Fruit fly (Drosophila melanogaster) whole organism, embryonic: ENCODE results near the gene CCT7.
A peak's percentile ranks its signal among the peaks of the same experiment; 100 is the strongest.

Experiments
- ATbp ChIP-seq: fragments of 200-800 bp; sonication (Bioruptor generic); optimal IDR thresholded peaks from 2 replicates; lab custom pipeline; 2017; ENCODE audit warnings: missing biosample characterization, mild to moderate bottlenecking, missing genetic modification characterization, missing genetic modification reagents
- Atf3 ChIP-seq: fragments of 200-800 bp; sonication (Bioruptor generic); optimal IDR thresholded peaks from 3 replicates; lab custom pipeline; 2016; ENCODE audit warnings: missing biosample characterization, missing genetic modification characterization
- Awh ChIP-seq: fragments of 200-800 bp; sonication (Bioruptor generic); IDR thresholded peaks from 2 replicates; pipeline ENCODE4, ENCODE4 v1.3.6; 2022; ENCODE audit warnings: missing biosample characterization, missing genetic modification characterization
- CG11085 ChIP-seq: fragments of 200-800 bp; sonication (Bioruptor generic); IDR thresholded peaks from 2 replicates; pipeline ENCODE4 v1.3.6; 2022; ENCODE audit warnings: missing biosample characterization, missing genetic modification characterization
- CG11456 ChIP-seq: fragments of 200-800 bp; sonication (Bioruptor generic); IDR thresholded peaks from 3 replicates; pipeline ENCODE4 v1.3.6; 2022; ENCODE audit warnings: missing biosample characterization, missing genetic modification characterization
- CG13296 ChIP-seq: fragments of 200-800 bp; sonication (Bioruptor generic); optimal IDR thresholded peaks from 3 replicates; lab custom pipeline; 2018; ENCODE audit warnings: missing biosample characterization, mild to moderate bottlenecking, missing genetic modification characterization
- CG13775 ChIP-seq: fragments of 200-800 bp; sonication (Bioruptor generic); optimal IDR thresholded peaks from 3 replicates; lab custom pipeline; 2017; ENCODE audit warnings: missing biosample characterization, mild to moderate bottlenecking, missing genetic modification characterization
- CG15073 ChIP-seq: fragments of 200-800 bp; sonication (Bioruptor generic); optimal IDR thresholded peaks from 2 replicates; lab custom pipeline; 2016; ENCODE audit warnings: missing biosample characterization, missing genetic modification characterization
- CG17361 ChIP-seq: fragments of 200-800 bp; sonication (Bioruptor generic); IDR thresholded peaks from 3 replicates; pipeline ENCODE4 v1.3.6; 2022; ENCODE audit warnings: missing biosample characterization, missing genetic modification characterization
- CG3065 ChIP-seq: fragments of 200-800 bp; sonication (Bioruptor generic); optimal IDR thresholded peaks from 2 replicates; lab custom pipeline; 2016; ENCODE audit warnings: missing biosample characterization, missing genetic modification characterization
- CG3407 ChIP-seq: fragments of 200-800 bp; sonication (Bioruptor generic); optimal IDR thresholded peaks from 2 replicates; lab custom pipeline; 2018; ENCODE audit warnings: missing biosample characterization, mild to moderate bottlenecking, missing genetic modification characterization
- CG34422 ChIP-seq: fragments of 200-800 bp; sonication (Bioruptor generic); IDR thresholded peaks from 3 replicates; pipeline ENCODE4 v1.3.6; 2022; ENCODE audit warnings: missing biosample characterization, missing genetic modification characterization
- CG3838 ChIP-seq: fragments of 200-800 bp; sonication (Bioruptor generic); optimal IDR thresholded peaks from 3 replicates; lab custom pipeline; 2016; ENCODE audit warnings: missing biosample characterization, missing genetic modification characterization
- CG6272 ChIP-seq: fragments of 200-800 bp; sonication (Bioruptor generic); IDR thresholded peaks from 2 replicates; pipeline ENCODE4 v1.3.6; 2022; ENCODE audit warnings: missing biosample characterization, missing genetic modification characterization
- CG8388 ChIP-seq: fragments of 200-800 bp; sonication (Bioruptor generic); optimal IDR thresholded peaks from 2 replicates; lab custom pipeline; 2019; ENCODE audit warnings: missing biosample characterization, mild to moderate bottlenecking, missing genetic modification characterization, moderate library complexity
- CG8765 ChIP-seq: fragments of 200-800 bp; sonication (Bioruptor generic); IDR thresholded peaks from 2 replicates; pipeline ENCODE4 v1.3.6; 2022; ENCODE audit warnings: missing biosample characterization, missing genetic modification characterization
- D ChIP-seq, 2 experiments: fragments of 200-800 bp in 1 of 2; fragments of >200 bp in 1 of 2; sonication (Bioruptor generic) in 1 of 2; optimal IDR thresholded peaks; 2 replicates in 1 of 2; 3 replicates in 1 of 2; lab custom pipeline; 2017; ENCODE audit warnings: mild to moderate bottlenecking in 1 of 2, missing biosample characterization in 1 of 2, missing genetic modification characterization in 1 of 2, missing genetic modification reagents in 1 of 2
- D19A ChIP-seq: fragments of 200-800 bp; optimal IDR thresholded peaks from 3 replicates; lab custom pipeline; 2019; ENCODE audit warnings: missing biosample characterization, mild to moderate bottlenecking, missing genetic modification characterization, moderate library complexity
- Dref ChIP-seq: fragments of 200-800 bp; sonication (Bioruptor generic); IDR thresholded peaks from 2 replicates; pipeline ENCODE4 v1.3.6; 2022; ENCODE audit warnings: missing biosample characterization, missing genetic modification characterization
- Elba2 ChIP-seq: fragments of 200-800 bp; sonication (Bioruptor generic); optimal IDR thresholded peaks from 3 replicates; lab custom pipeline; 2016; ENCODE audit warnings: missing biosample characterization, missing genetic modification characterization
- H2.0 ChIP-seq: fragments of 200-800 bp; sonication (Bioruptor generic); IDR thresholded peaks from 2 replicates; pipeline ENCODE4 v1.3.6; 2022; ENCODE audit warnings: missing biosample characterization, missing genetic modification characterization
- HHEX ChIP-seq: fragments of 200-800 bp; sonication (Bioruptor generic); optimal IDR thresholded peaks from 3 replicates; lab custom pipeline; 2017; ENCODE audit warnings: missing biosample characterization, mild to moderate bottlenecking, missing genetic modification characterization, missing genetic modification reagents
- Hr39 ChIP-seq: fragments of >200 bp; optimal IDR thresholded peaks from 2 replicates; lab custom pipeline; 2017
- Hsf ChIP-seq: fragments of 200-800 bp; sonication (Bioruptor generic); optimal IDR thresholded peaks from 3 replicates; lab custom pipeline; 2016; ENCODE audit warnings: missing biosample characterization, missing genetic modification characterization
- Mes4 ChIP-seq: fragments of 200-800 bp; sonication (Bioruptor generic); optimal IDR thresholded peaks from 2 replicates; lab custom pipeline; 2016; ENCODE audit warnings: missing biosample characterization, missing genetic modification characterization
- Oaz ChIP-seq: fragments of 200-800 bp; sonication (Bioruptor generic); IDR thresholded peaks from 2 replicates; pipeline ENCODE4 v1.3.6; 2022; ENCODE audit warnings: missing biosample characterization, missing genetic modification characterization
- Oli ChIP-seq: fragments of 200-800 bp; sonication (Bioruptor generic); optimal IDR thresholded peaks from 2 replicates; lab custom pipeline; 2018; ENCODE audit warnings: missing biosample characterization, mild to moderate bottlenecking, missing genetic modification characterization, moderate library complexity
- PHDP ChIP-seq: fragments of 200-800 bp; sonication (Bioruptor generic); optimal IDR thresholded peaks from 3 replicates; lab custom pipeline; 2018; ENCODE audit warnings: missing biosample characterization, mild to moderate bottlenecking, missing genetic modification characterization, moderate library complexity
- amos ChIP-seq: fragments of 200-800 bp; sonication (Bioruptor generic); IDR thresholded peaks from 2 replicates; pipeline ENCODE4 v1.3.6; 2022; ENCODE audit warnings: missing biosample characterization, missing genetic modification characterization; ENCODE audit not compliant: partially characterized antibody
- ap ChIP-seq: fragments of 200-800 bp; sonication (Bioruptor generic); IDR thresholded peaks from 2 replicates; pipeline ENCODE4 v1.3.6; 2022; ENCODE audit warnings: missing biosample characterization, missing genetic modification characterization
- ara ChIP-seq: fragments of 200-800 bp; sonication (Bioruptor generic); IDR thresholded peaks from 2 replicates; pipeline ENCODE4 v1.3.6; 2022; ENCODE audit warnings: missing biosample characterization, missing genetic modification characterization
- bsh ChIP-seq, 2 experiments: fragments of 200-800 bp; sonication (Bioruptor generic); optimal IDR thresholded peaks; 2 replicates each; lab custom pipeline; 2017 to 2018; ENCODE audit warnings: mild to moderate bottlenecking in 2 of 2, missing biosample characterization in 2 of 2, missing genetic modification characterization in 2 of 2, moderate library complexity in 1 of 2
- caup ChIP-seq: fragments of 200-800 bp; sonication (Bioruptor generic); optimal IDR thresholded peaks from 3 replicates; lab custom pipeline; 2017; ENCODE audit warnings: missing biosample characterization, mild to moderate bottlenecking, missing genetic modification characterization, moderate library complexity; ENCODE audit not compliant: severe bottlenecking
- ci ChIP-seq: fragments of 200-800 bp; sonication (Bioruptor generic); IDR thresholded peaks from 3 replicates; pipeline ENCODE4 v1.3.6; 2022; ENCODE audit warnings: missing biosample characterization, missing genetic modification characterization
- en ChIP-seq: fragments of 200-800 bp; sonication (Bioruptor generic); optimal IDR thresholded peaks from 2 replicates; lab custom pipeline; 2016; ENCODE audit warnings: missing biosample characterization, missing genetic modification characterization
- ewg ChIP-seq: fragments of 200-800 bp; sonication (Bioruptor generic); optimal IDR thresholded peaks from 3 replicates; lab custom pipeline; 2017; ENCODE audit warnings: mild to moderate bottlenecking, missing biosample characterization, missing genetic modification reagents, missing genetic modification characterization
- hkb ChIP-seq, 2 experiments: fragments of 200-800 bp in 1 of 2; fragments of >200 bp in 1 of 2; sonication (Bioruptor generic) in 1 of 2; IDR thresholded peaks in 1 of 2; optimal IDR thresholded peaks in 1 of 2; 2 replicates each; pipeline versions ENCODE4 v1.3.6 to Lab custom; 2017 to 2022; ENCODE audit warnings: missing biosample characterization in 1 of 2, missing genetic modification characterization in 1 of 2
- lilli ChIP-seq: fragments of 200-800 bp; sonication (Bioruptor generic); optimal IDR thresholded peaks from 3 replicates; lab custom pipeline; 2016; ENCODE audit warnings: missing biosample characterization, missing genetic modification characterization
- nom ChIP-seq: fragments of 200-800 bp; sonication (Bioruptor generic); optimal IDR thresholded peaks from 2 replicates; lab custom pipeline; 2017; ENCODE audit warnings: missing biosample characterization, missing genetic modification characterization, mild to moderate bottlenecking, moderate library complexity, missing genetic modification reagents
- prd ChIP-seq, 3 experiments: fragments of >200 bp in 2 of 3; fragments of 200-800 bp in 1 of 3; sonication (Bioruptor generic) in 1 of 3; optimal IDR thresholded peaks in 2 of 3; IDR thresholded peaks in 1 of 3; 2 replicates in 2 of 3; 3 replicates in 1 of 3; pipeline versions ENCODE4 v1.3.6 to Lab custom; 2017 to 2022; ENCODE audit warnings: missing biosample characterization in 1 of 3, missing genetic modification characterization in 1 of 3
- run ChIP-seq: fragments of 200-800 bp; sonication (Bioruptor generic); optimal IDR thresholded peaks from 3 replicates; lab custom pipeline; 2018; ENCODE audit warnings: missing biosample characterization, mild to moderate bottlenecking, missing genetic modification characterization
- sim ChIP-seq: fragments of 200-800 bp; sonication (Bioruptor generic); IDR thresholded peaks from 2 replicates; pipeline ENCODE4 v1.3.6; 2022; ENCODE audit warnings: missing biosample characterization, missing genetic modification characterization
- slbo ChIP-seq: fragments of 200-800 bp; sonication (Bioruptor generic); IDR thresholded peaks from 2 replicates; pipeline ENCODE4 v1.3.6; 2022; ENCODE audit warnings: missing biosample characterization, missing genetic modification characterization
- trem ChIP-seq: fragments of 200-800 bp; optimal IDR thresholded peaks from 3 replicates; lab custom pipeline; 2019; ENCODE audit warnings: missing biosample characterization, mild to moderate bottlenecking, missing genetic modification characterization, moderate library complexity
- trh ChIP-seq: fragments of 200-800 bp; sonication (Bioruptor generic); optimal IDR thresholded peaks from 2 replicates; lab custom pipeline; 2016; ENCODE audit warnings: missing biosample characterization, missing genetic modification characterization
- wek ChIP-seq: fragments of 200-800 bp; sonication (Bioruptor generic); optimal IDR thresholded peaks from 3 replicates; lab custom pipeline; 2018; ENCODE audit warnings: missing biosample characterization, mild to moderate bottlenecking, missing genetic modification characterization, moderate library complexity
- zfh1 ChIP-seq: fragments of 200-800 bp; sonication (Bioruptor generic); IDR thresholded peaks from 3 replicates; pipeline ENCODE4 v1.3.6; 2022; ENCODE audit warnings: missing biosample characterization, missing genetic modification characterization

Gene CCT7

dm6 chr3R:8849373-8850228 lies 48.2 kb downstream of the CCT7 start (continued):
- TF ChIP-seq slbo, result peak; percentile 43; the same call in 1 of the 2 replicates
- TF ChIP-seq CG13775 (GFP tag; lab: Kevin White, UChicago), result peak; percentile 42
- TF ChIP-seq CG8765 (GFP tag; lab: Robert Waterston, UW), result peak; percentile 26; the same call in 1 of the 2 replicates
- TF ChIP-seq trh (GFP tag; lab: Kevin White, UChicago), result no peak
- no peak for TF ChIP-seq hkb (optimal IDR thresholded peaks at IDR 0.05; lab: Kevin White, UChicago)
- TF ChIP-seq hkb (GFP tag; IDR thresholded peaks at IDR 0.05; lab: Robert Waterston, UW), result peak; percentile 43; the same call in 1 of the 2 replicates
- peak; percentile 2 for TF ChIP-seq Mes4
- no peak for TF ChIP-seq D (optimal IDR thresholded peaks at IDR 0.05; lab: Kevin White, UChicago)
- TF ChIP-seq D (GFP tag; optimal IDR thresholded peaks at IDR 0.05; lab: Kevin White, UChicago), result no peak
- no peak for TF ChIP-seq CG3838 (GFP tag; lab: Kevin White, UChicago)
- no peak for TF ChIP-seq Hr39
- TF ChIP-seq bsh (GFP tag; optimal IDR thresholded peaks at IDR 0.05; lab: Kevin White, UChicago), result peak; percentile 1 to 70
- TF ChIP-seq zfh1 (GFP tag; lab: Robert Waterston, UW), result peak; percentile 63; the same call in 1 of the 3 replicates
- no peak for TF ChIP-seq HHEX (GFP tag; lab: Kevin White, UChicago)
- no peak for TF ChIP-seq Awh (GFP tag; lab: Robert Waterston, UW)
- TF ChIP-seq en (GFP tag; lab: Kevin White, UChicago), result no peak
- TF ChIP-seq CG8388, result peak; percentile 56
- TF ChIP-seq trem, result peak; percentile 20
- TF ChIP-seq ewg (GFP tag; lab: Kevin White, UChicago), result no peak
- TF ChIP-seq Atf3 (GFP tag; lab: Kevin White, UChicago), result no peak
- TF ChIP-seq lilli, result peak; percentile 5
- peak; percentile 19 for TF ChIP-seq ATbp (GFP tag; lab: Kevin White, UChicago)
- no peak for TF ChIP-seq CG15073 (GFP tag; lab: Kevin White, UChicago)
- TF ChIP-seq sim (GFP tag; lab: Robert Waterston, UW), result no peak
- no peak for TF ChIP-seq amos
- no peak for TF ChIP-seq CG3065 (GFP tag; lab: Kevin White, UChicago)
- 0 out of 3 replicates have a peak, but pooled peaks have one; percentile 43 for TF ChIP-seq ci
- no peak for TF ChIP-seq Dref
- no peak for TF ChIP-seq run (tag; lab: Kevin White, UChicago)
- no peak for TF ChIP-seq CG11456
- no peak for TF ChIP-seq CG3407
- 0 out of 2 replicates have a peak, but pooled peaks have one; percentile 24 for TF ChIP-seq H2.0 (GFP tag; lab: Robert Waterston, UW)
- TF ChIP-seq wek (GFP tag; lab: Kevin White, UChicago), result no peak
- TF ChIP-seq Oli (tag; lab: Kevin White, UChicago), result peak; percentile 32
- no peak for TF ChIP-seq prd (optimal IDR thresholded peaks at IDR 0.05; lab: Kevin White, UChicago)
- peak; percentile 50; the same call in 2 of the 3 replicates for TF ChIP-seq prd (GFP tag; IDR thresholded peaks at IDR 0.05; lab: Robert Waterston, UW)
- TF ChIP-seq Hsf, result no peak
- TF ChIP-seq CG6272 (GFP tag; lab: Robert Waterston, UW), result no peak
- TF ChIP-seq ara, result peak; percentile 47
- TF ChIP-seq CG34422, result 0 out of 3 replicates have a peak, but pooled peaks have one; percentile 21
- no peak for TF ChIP-seq Oaz (GFP tag; lab: Robert Waterston, UW)
- peak; percentile 12 for TF ChIP-seq nom (GFP tag; lab: Kevin White, UChicago)
- peak; percentile 21 for TF ChIP-seq PHDP
- TF ChIP-seq CG13296 (GFP tag; lab: Kevin White, UChicago), result no peak
- peak; percentile 25 for TF ChIP-seq D19A (tag; lab: Kevin White, UChicago)
- 0 out of 3 replicates have a peak, but pooled peaks have one; percentile 38 for TF ChIP-seq CG17361
- TF ChIP-seq caup (GFP tag; lab: Kevin White, UChicago), result no peak
- no peak for TF ChIP-seq CG11085 (GFP tag; lab: Robert Waterston, UW)
- TF ChIP-seq ap (GFP tag; lab: Robert Waterston, UW), result no peak
- TF ChIP-seq Elba2 (GFP tag; lab: Kevin White, UChicago), result no peak
